Worm (Caenorhabditis elegans) whole organism, L4 larva: ENCODE results near the gene F35F10.1.

ENCODE experiments used
- F10B5.3 ChIP-seq: sonication (generic microtip); optimal IDR thresholded peaks from 2 replicates; lab custom pipeline; 2016; ENCODE audit warnings: mild to moderate bottlenecking, missing genetic modification characterization, missing compliant biosample characterization
- T26A8.4 ChIP-seq: fragments of 200-800 bp; sonication (Bioruptor generic); IDR thresholded peaks from 2 replicates; pipeline ENCODE4 v1.3.6; 2022; ENCODE audit warnings: missing genetic modification characterization, missing compliant biosample characterization
- Y105C5A.15 ChIP-seq: fragments of 200-800 bp; sonication (Bioruptor generic); IDR thresholded peaks from 2 replicates; pipeline ENCODE4 v1.3.6; 2022; ENCODE audit warnings: missing genetic modification characterization, missing compliant biosample characterization
- Y48G9A.11 ChIP-seq: fragments of 200-800 bp; sonication (Bioruptor generic); IDR thresholded peaks from 2 replicates; pipeline ENCODE4 v1.3.6; 2022; ENCODE audit warnings: missing genetic modification reagents, missing genetic modification characterization, missing compliant biosample characterization
- aha-1 ChIP-seq: fragments of 150-350 bp; peaks from one replicate; lab custom pipeline; 2014; ENCODE audit warnings: missing biosample characterization, missing genetic modification characterization
- attf-4 ChIP-seq: sonication (generic microtip); optimal IDR thresholded peaks from 3 replicates; lab custom pipeline; 2017; ENCODE audit warnings: missing biosample characterization, missing genetic modification characterization
- ceh-20 ChIP-seq: fragments of 200-800 bp; sonication (Bioruptor generic); IDR thresholded peaks from 2 replicates; pipeline ENCODE4 v1.3.6; 2022; ENCODE audit warnings: missing genetic modification reagents, missing genetic modification characterization, missing compliant biosample characterization
- ceh-32 ChIP-seq: sonication (generic microtip); optimal IDR thresholded peaks from 2 replicates; lab custom pipeline; 2016; ENCODE audit warnings: mild to moderate bottlenecking, missing genetic modification characterization, missing compliant biosample characterization; ENCODE audit not compliant: poor library complexity
- ceh-44 ChIP-seq: fragments of 200-800 bp; sonication (Bioruptor generic); IDR thresholded peaks from 2 replicates; pipeline ENCODE4 v1.3.6; 2022; ENCODE audit warnings: missing genetic modification reagents, missing genetic modification characterization, missing compliant biosample characterization
- ceh-82 ChIP-seq: sonication (generic microtip); optimal IDR thresholded peaks from 2 replicates; lab custom pipeline; 2017; ENCODE audit warnings: missing biosample characterization, missing genetic modification characterization
- daf-16 ChIP-seq, 3 experiments: sonication (generic microtip); optimal IDR thresholded peaks; 2 replicates each; lab custom pipeline; 2016 to 2017; ENCODE audit warnings: missing genetic modification characterization in 3 of 3, missing genetic modification reagents in 3 of 3, mild to moderate bottlenecking in 2 of 3, missing compliant biosample characterization in 2 of 3, missing biosample characterization in 1 of 3, moderate library complexity in 1 of 3
- dmd-6 ChIP-seq: fragments of 200-800 bp; sonication (Bioruptor generic); IDR thresholded peaks from 2 replicates; pipeline ENCODE4 v1.3.6; 2022; ENCODE audit warnings: missing genetic modification reagents, missing genetic modification characterization, missing compliant biosample characterization
- dmd-8 ChIP-seq: fragments of 200-800 bp; sonication (Bioruptor generic); IDR thresholded peaks from 2 replicates; pipeline ENCODE4 v1.3.6; 2022; ENCODE audit warnings: missing genetic modification characterization, missing compliant biosample characterization
- duxl-1 ChIP-seq: sonication (generic microtip); optimal IDR thresholded peaks from 2 replicates; lab custom pipeline; 2016; ENCODE audit warnings: mild to moderate bottlenecking, missing genetic modification characterization, moderate library complexity, missing compliant biosample characterization; ENCODE audit not compliant: poor library complexity
- egl-27 ChIP-seq: sonication (generic microtip); optimal IDR thresholded peaks from 3 replicates; lab custom pipeline; 2017; ENCODE audit warnings: missing biosample characterization, missing genetic modification reagents, missing genetic modification characterization
- egl-43 ChIP-seq: fragments of 200-800 bp; sonication (Bioruptor generic); IDR thresholded peaks from 2 replicates; pipeline ENCODE4 v1.3.6; 2022; ENCODE audit warnings: missing genetic modification reagents, missing genetic modification characterization, missing compliant biosample characterization
- hlh-11 ChIP-seq: fragments of 200-800 bp; sonication (Bioruptor generic); optimal IDR thresholded peaks from 2 replicates; lab custom pipeline; 2018; ENCODE audit warnings: mild to moderate bottlenecking, missing genetic modification characterization, missing compliant biosample characterization
- hlh-30 ChIP-seq: sonication (generic microtip); optimal IDR thresholded peaks from 2 replicates; lab custom pipeline; 2017; ENCODE audit warnings: antibody characterized with exemption, mild to moderate bottlenecking, missing genetic modification characterization, missing compliant biosample characterization; ENCODE audit not compliant: insufficient read depth
- lin-13 ChIP-seq: fragments of 150-350 bp; optimal IDR thresholded peaks from 2 replicates; lab custom pipeline; 2014; ENCODE audit warnings: missing biosample characterization, missing genetic modification reagents, missing genetic modification characterization
- madf-5 ChIP-seq, 2 experiments: fragments of 200-800 bp; sonication (Bioruptor generic); IDR thresholded peaks; 2 replicates each; pipeline ENCODE4 v1.3.6; 2022; ENCODE audit warnings: missing compliant biosample characterization in 2 of 2, missing genetic modification characterization in 2 of 2
- mdl-1 ChIP-seq, 2 experiments: fragments of 150-350 bp in 1 of 2; sonication (generic microtip) in 1 of 2; optimal IDR thresholded peaks; 2 replicates each; lab custom pipeline; 2014 to 2017; ENCODE audit warnings: missing biosample characterization in 2 of 2, missing genetic modification characterization in 2 of 2
- mxl-2 ChIP-seq: fragments of 200-800 bp; sonication (Bioruptor generic); conservative IDR thresholded peaks from 2 replicates; pipeline ENCODE4 v1.3.6; 2022; ENCODE audit warnings: missing genetic modification reagents, missing genetic modification characterization, missing compliant biosample characterization
- mxl-3 ChIP-seq: fragments of 200-800 bp; sonication (Bioruptor generic); optimal IDR thresholded peaks from 2 replicates; lab custom pipeline; 2018; ENCODE audit warnings: mild to moderate bottlenecking, missing genetic modification characterization, missing compliant biosample characterization
- nhr-11 ChIP-seq: fragments of 150-350 bp; optimal IDR thresholded peaks from 2 replicates; lab custom pipeline; 2014; ENCODE audit warnings: missing biosample characterization, missing genetic modification characterization
- set-16 ChIP-seq: fragments of 200-800 bp; sonication (Bioruptor generic); IDR thresholded peaks from 2 replicates; pipeline ENCODE4 v1.3.6; 2022; ENCODE audit warnings: missing genetic modification reagents, missing genetic modification characterization, missing compliant biosample characterization
- skn-1 ChIP-seq: fragments of 150-350 bp; optimal IDR thresholded peaks from 2 replicates; lab custom pipeline; 2014; ENCODE audit warnings: missing biosample characterization, missing genetic modification characterization
- snpc-1.2 ChIP-seq: fragments of 200-800 bp; sonication (Bioruptor generic); IDR thresholded peaks from 2 replicates; pipeline ENCODE4 v1.3.6; 2022; ENCODE audit warnings: missing genetic modification reagents, missing genetic modification characterization, missing compliant biosample characterization
- unc-130 ChIP-seq: sonication (generic microtip); optimal IDR thresholded peaks from 2 replicates; lab custom pipeline; 2016; ENCODE audit warnings: missing genetic modification reagents, missing genetic modification characterization, missing compliant biosample characterization
- unc-62 ChIP-seq, 3 experiments: fragments of 150-350 bp in 1 of 3; sonication (generic microtip); optimal IDR thresholded peaks in 2 of 3; peaks in 1 of 3; 1 replicate in 1 of 3; 2 replicates in 2 of 3; lab custom pipeline; 2014 to 2017; ENCODE audit warnings: missing biosample characterization in 3 of 3, missing genetic modification characterization in 3 of 3, missing genetic modification reagents in 3 of 3, missing genotype in 1 of 3
- zfp-2 ChIP-seq: sonication (generic microtip); optimal IDR thresholded peaks from 2 replicates; lab custom pipeline; 2016; ENCODE audit warnings: mild to moderate bottlenecking, missing genetic modification characterization, missing compliant biosample characterization
- ztf-11 ChIP-seq: fragments of 150-350 bp; optimal IDR thresholded peaks from 2 replicates; lab custom pipeline; 2014; ENCODE audit warnings: missing biosample characterization, missing genetic modification characterization

The F35F10.1 gene

ce11 chrV:3316108-3316507 is at the start of gene F35F10.1:
Gene F35F10.1, plus strand, starts transcription at chrV:3316307.
- TF ChIP-seq egl-27 (tag; lab: Kevin White, UChicago) (no peak), egl-43 (no peak), Y105C5A.15 (GFP tag; lab: Robert Waterston, UW) (no peak), mdl-1 (tag; optimal IDR thresholded peaks at IDR 0.05; lab: Kevin White, UChicago) (no peak)

DNA sequence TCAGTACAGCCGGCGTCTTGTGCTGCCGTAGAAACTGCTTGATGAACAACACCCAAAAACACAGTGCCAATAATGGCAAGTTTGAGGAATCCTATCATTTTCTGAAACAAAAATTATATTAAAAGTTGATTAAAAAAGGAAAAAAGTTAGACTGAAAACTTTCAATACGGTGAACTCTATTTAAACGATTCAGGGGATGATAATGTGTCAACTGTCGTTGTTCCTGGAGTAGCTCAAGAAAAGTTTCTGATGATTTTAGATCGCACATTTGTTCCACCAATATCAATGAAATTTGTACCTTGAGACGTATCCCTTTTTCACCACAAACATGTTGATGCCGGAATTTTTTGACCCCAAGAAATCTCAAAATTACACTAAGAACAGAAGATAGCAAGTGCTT is 48.2 kb upstream of the F35F10.1 start, which contains the start of gene T28A11.18:
Gene T28A11.18 (minus strand): TSS at position 101 of the 400 bp plus-strand sequence.
- TF ChIP-seq daf-16 (GFP tag; optimal IDR thresholded peaks at IDR 0.05; lab: Kevin White, UChicago) (peak in 1 of 2 experiments; percentile 44), daf-16 (tag; optimal IDR thresholded peaks at IDR 0.05; lab: Kevin White, UChicago) (no peak), mxl-2 (GFP tag; lab: Robert Waterston, UW) (no peak)

DNA sequence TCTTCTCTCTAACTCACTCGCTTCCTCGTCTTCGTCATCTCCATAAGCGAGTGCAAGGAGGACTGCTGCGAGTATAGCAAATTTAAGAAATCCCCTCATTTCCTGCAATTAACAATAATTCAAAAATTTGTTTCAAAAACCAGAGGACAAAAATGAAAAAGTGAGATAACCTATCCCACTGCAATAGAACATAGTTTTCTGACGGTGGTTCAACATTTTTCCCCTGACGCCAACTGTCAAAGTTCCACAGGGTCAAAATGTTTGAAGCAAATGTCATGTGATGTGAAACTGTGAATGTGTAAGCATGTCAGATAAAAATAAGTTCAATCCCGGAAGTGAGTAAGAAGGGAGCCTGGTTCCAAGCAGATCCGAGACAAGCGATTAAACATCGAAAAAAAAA is 46.7 kb upstream of the F35F10.1 start, which contains the start of gene T28A11.19:
Gene T28A11.19 (minus strand): TSS at position 108 of the 400 bp plus-strand sequence.
- TF ChIP-seq unc-62 (GFP tag; optimal IDR thresholded peaks at IDR 0.05 in 1 of 2; lab: Kevin White, UChicago) (peak in 1 of 2 experiments; percentile 97), unc-62 (tag; optimal IDR thresholded peaks at IDR 0.05; lab: Kevin White, UChicago) (no peak), set-16 (GFP tag; lab: Robert Waterston, UW) (no peak), aha-1 (peak; percentile 31)

ce11 chrV:3273156-3273555 is 43.0 kb upstream of the F35F10.1 start, which contains the start of gene T28A11.20:
Gene T28A11.20, minus strand, starts transcription at chrV:3273256.
- TF ChIP-seq madf-5 (GFP tag; IDR thresholded peaks at IDR 0.05; lab: Robert Waterston, UW) (no peak), aha-1 (no peak), dmd-8 (GFP tag; lab: Robert Waterston, UW) (no peak)

- TF ChIP-seq ztf-11 (tag; lab: Kevin White, UChicago): no peak
- TF ChIP-seq T26A8.4 (GFP tag; lab: Robert Waterston, UW): no peak
- peak in 1 of 2 experiments; percentile 55 for TF ChIP-seq unc-62 (GFP tag; optimal IDR thresholded peaks at IDR 0.05 in 1 of 2; lab: Kevin White, UChicago)
- no peak for TF ChIP-seq unc-62 (tag; optimal IDR thresholded peaks at IDR 0.05; lab: Kevin White, UChicago)
- TF ChIP-seq unc-130 (GFP tag; lab: Kevin White, UChicago): no peak
- TF ChIP-seq ceh-82 (tag; lab: Kevin White, UChicago): no peak
- TF ChIP-seq Y48G9A.11 (GFP tag; lab: Robert Waterston, UW): no peak
- TF ChIP-seq skn-1 (tag; lab: Kevin White, UChicago): no peak
- no peak for TF ChIP-seq snpc-1.2 (GFP tag; lab: Robert Waterston, UW)
- peak; percentile 68 for TF ChIP-seq aha-1
- TF ChIP-seq zfp-2: no peak
- TF ChIP-seq attf-4 (tag; lab: Kevin White, UChicago): no peak
- no peak for TF ChIP-seq hlh-30 (tag; lab: Kevin White, UChicago)
- TF ChIP-seq mxl-3 (GFP tag; lab: Kevin White, UChicago): no peak
- no peak for TF ChIP-seq ceh-32 (tag; lab: Kevin White, UChicago)
Observed at ce11 chrV:3273577-3274100, 42.5 kb upstream of the F35F10.1 start, which contains the start of gene T28A11.4. Gene T28A11.4, plus strand, starts transcription at chrV:3274050.

- TF ChIP-seq duxl-1 (no peak), daf-16 (GFP tag; optimal IDR thresholded peaks at IDR 0.05; lab: Kevin White, UChicago) (peak in 1 of 2 experiments; percentile 32), daf-16 (tag; optimal IDR thresholded peaks at IDR 0.05; lab: Kevin White, UChicago) (no peak), dmd-6 (no peak), lin-13 (no peak)
Observed at ce11 chrV:3275033-3275432, 41.1 kb upstream of the F35F10.1 start, which contains the start of gene T28A11.3. Gene T28A11.3, plus strand, starts transcription at chrV:3275333.

- TF ChIP-seq daf-16 (GFP tag; optimal IDR thresholded peaks at IDR 0.05; lab: Kevin White, UChicago) (peak in 1 of 2 experiments; percentile 90), daf-16 (tag; optimal IDR thresholded peaks at IDR 0.05; lab: Kevin White, UChicago) (no peak), ceh-44 (GFP tag; lab: Robert Waterston, UW) (no peak), mxl-3 (GFP tag; lab: Kevin White, UChicago) (peak; percentile 49), unc-62 (GFP tag; optimal IDR thresholded peaks at IDR 0.05 in 1 of 2; lab: Kevin White, UChicago) (peak in 1 of 2 experiments; percentile 80), unc-62 (tag; optimal IDR thresholded peaks at IDR 0.05; lab: Kevin White, UChicago) (no peak), nhr-11 (peak; percentile 15), F10B5.3 (tag; lab: Kevin White, UChicago) (no peak), hlh-11 (peak; percentile 70), ceh-20 (GFP tag; lab: Robert Waterston, UW) (0 out of 2 replicates have a peak, but pooled peaks have one; percentile 26), dmd-6 (peak; percentile 56), hlh-30 (tag; lab: Kevin White, UChicago) (peak; percentile 16)
Observed at ce11 chrV:3276184-3276583, 39.9 kb upstream of the F35F10.1 start.
